Fruit fly (Drosophila melanogaster) whole organism, embryonic: ENCODE data around the gene Hr78.
A peak's percentile ranks its signal among the peaks of the same experiment; 100 is the strongest.

Experiments
- ATbp ChIP-seq: fragments of 200-800 bp; sonication (Bioruptor generic); optimal IDR thresholded peaks from 2 replicates; lab custom pipeline; 2017; ENCODE audit warnings: missing biosample characterization, mild to moderate bottlenecking, missing genetic modification characterization, missing genetic modification reagents
- CG10147 ChIP-seq: fragments of 200-800 bp; sonication (Bioruptor generic); optimal IDR thresholded peaks from 2 replicates; lab custom pipeline; 2019; ENCODE audit warnings: missing biosample characterization, mild to moderate bottlenecking, missing genetic modification characterization, moderate library complexity
- CG10267 ChIP-seq: fragments of 200-800 bp; sonication (Bioruptor generic); optimal IDR thresholded peaks from 2 replicates; lab custom pipeline; 2018; ENCODE audit warnings: missing biosample characterization, mild to moderate bottlenecking, missing genetic modification characterization, moderate library complexity
- CG10366 ChIP-seq: fragments of 200-800 bp; sonication (Bioruptor generic); IDR thresholded peaks from 2 replicates; pipeline ENCODE4 v1.3.6; 2022; ENCODE audit warnings: missing biosample characterization, missing genetic modification characterization
- CG12299 ChIP-seq: fragments of 200-800 bp; sonication (Bioruptor generic); optimal IDR thresholded peaks from 2 replicates; lab custom pipeline; 2018; ENCODE audit warnings: missing biosample characterization, mild to moderate bottlenecking, missing genetic modification characterization
- CG12391 ChIP-seq: fragments of 200-800 bp; sonication (Bioruptor generic); optimal IDR thresholded peaks from 3 replicates; lab custom pipeline; 2018; ENCODE audit warnings: missing biosample characterization, mild to moderate bottlenecking, missing genetic modification characterization, moderate library complexity
- CG12769 ChIP-seq: fragments of 200-800 bp; sonication (Bioruptor generic); optimal IDR thresholded peaks from 2 replicates; lab custom pipeline; 2019; ENCODE audit warnings: missing biosample characterization, mild to moderate bottlenecking, missing genetic modification characterization, moderate library complexity
- CG13894 ChIP-seq: fragments of 200-800 bp; sonication (Bioruptor generic); optimal IDR thresholded peaks from 3 replicates; lab custom pipeline; 2018; ENCODE audit warnings: missing biosample characterization, mild to moderate bottlenecking, missing genetic modification characterization, moderate library complexity
- CG14667 ChIP-seq: fragments of 200-800 bp; sonication (Bioruptor generic); IDR thresholded peaks from 2 replicates; pipeline ENCODE4 v1.3.6; 2022; ENCODE audit warnings: missing biosample characterization, missing genetic modification characterization
- CG15696 ChIP-seq: fragments of 200-800 bp; sonication (Bioruptor generic); optimal IDR thresholded peaks from 2 replicates; lab custom pipeline; 2019; ENCODE audit warnings: missing biosample characterization, mild to moderate bottlenecking, missing genetic modification characterization, moderate library complexity
- CG1602 ChIP-seq: fragments of 200-800 bp; sonication (Bioruptor generic); optimal IDR thresholded peaks from 3 replicates; lab custom pipeline; 2016; ENCODE audit warnings: missing biosample characterization, missing genetic modification characterization
- CG1832 ChIP-seq: fragments of 200-800 bp; sonication (Bioruptor generic); optimal IDR thresholded peaks from 2 replicates; lab custom pipeline; 2017; ENCODE audit warnings: missing biosample characterization, mild to moderate bottlenecking, missing genetic modification characterization, inconsistent platforms
- CG2116 ChIP-seq: fragments of 200-800 bp; sonication (Bioruptor generic); optimal IDR thresholded peaks from 3 replicates; lab custom pipeline; 2018; ENCODE audit warnings: missing biosample characterization, mild to moderate bottlenecking, missing genetic modification characterization
- CG2889 ChIP-seq: fragments of 200-800 bp; sonication (Bioruptor generic); IDR thresholded peaks from 3 replicates; pipeline ENCODE4 v1.3.6; 2022; ENCODE audit warnings: missing biosample characterization, missing genetic modification characterization
- CG32772 ChIP-seq: fragments of 200-800 bp; sonication (Bioruptor generic); IDR thresholded peaks from 2 replicates; pipeline ENCODE4 v1.3.6; 2022; ENCODE audit warnings: missing biosample characterization, missing genetic modification characterization
- CG4404 ChIP-seq: fragments of 200-800 bp; sonication (Bioruptor generic); IDR thresholded peaks from 2 replicates; pipeline ENCODE4 v1.3.6; 2022; ENCODE audit warnings: missing biosample characterization, missing genetic modification characterization
- CG5953 ChIP-seq: fragments of 200-800 bp; sonication (Bioruptor generic); IDR thresholded peaks from 2 replicates; pipeline ENCODE4 v1.3.6; 2022; ENCODE audit warnings: missing biosample characterization, missing genetic modification characterization
- CG6272 ChIP-seq: fragments of 200-800 bp; sonication (Bioruptor generic); IDR thresholded peaks from 2 replicates; pipeline ENCODE4 v1.3.6; 2022; ENCODE audit warnings: missing biosample characterization, missing genetic modification characterization
- CG9727 ChIP-seq: fragments of 200-800 bp; sonication (Bioruptor generic); optimal IDR thresholded peaks from 3 replicates; lab custom pipeline; 2017; ENCODE audit warnings: missing biosample characterization, mild to moderate bottlenecking, missing genetic modification characterization
- Ets65A ChIP-seq: fragments of 200-800 bp; sonication (Bioruptor generic); peaks from one replicate; lab custom pipeline; 2016; ENCODE audit warnings: missing biosample characterization, missing genetic modification characterization
- Gsc ChIP-seq: fragments of 200-800 bp; sonication (Bioruptor generic); IDR thresholded peaks from 2 replicates; pipeline ENCODE4 v1.3.6; 2022; ENCODE audit warnings: missing biosample characterization, missing genetic modification characterization
- HLH3B ChIP-seq: fragments of 200-800 bp; sonication (Bioruptor generic); IDR thresholded peaks from 2 replicates; pipeline ENCODE4 v1.3.6; 2022; ENCODE audit warnings: missing biosample characterization, missing genetic modification characterization
- MTF-1 ChIP-seq: fragments of 200-800 bp; sonication (Bioruptor generic); optimal IDR thresholded peaks from 2 replicates; lab custom pipeline; 2018; ENCODE audit warnings: missing biosample characterization, mild to moderate bottlenecking, missing genetic modification characterization, borderline replicate concordance
- Meics ChIP-seq: fragments of 200-800 bp; sonication (Bioruptor generic); optimal IDR thresholded peaks from 2 replicates; lab custom pipeline; 2017; ENCODE audit warnings: missing biosample characterization, mild to moderate bottlenecking, missing genetic modification characterization
- Nf-YA ChIP-seq: fragments of 200-800 bp; sonication (Bioruptor generic); IDR thresholded peaks from 2 replicates; pipeline ENCODE4 v1.3.6; 2022; ENCODE audit warnings: missing biosample characterization, missing genetic modification characterization
- Scr ChIP-seq: fragments of 200-800 bp; sonication (Bioruptor generic); IDR thresholded peaks from 2 replicates; pipeline ENCODE4 v1.3.6; 2022; ENCODE audit warnings: missing biosample characterization, missing genetic modification characterization; ENCODE audit not compliant: partially characterized antibody
- Sin3A ChIP-seq: fragments of >200 bp; optimal IDR thresholded peaks from 2 replicates; lab custom pipeline; 2018
- Stat92E ChIP-seq, 3 experiments: fragments of >200 bp in 2 of 3; fragments of 200-800 bp in 1 of 3; sonication (Bioruptor generic) in 1 of 3; optimal IDR thresholded peaks; 2 replicates each; lab custom pipeline; 2017 to 2019; ENCODE audit warnings: missing biosample characterization in 3 of 3, missing genetic modification characterization in 3 of 3, mild to moderate bottlenecking in 1 of 3, moderate library complexity in 1 of 3
- Usf ChIP-seq: fragments of 200-800 bp; sonication (Bioruptor generic); optimal IDR thresholded peaks from 2 replicates; lab custom pipeline; 2017; ENCODE audit warnings: missing genotype, missing biosample characterization, missing genetic modification characterization
- ac ChIP-seq: fragments of 200-800 bp; sonication (Bioruptor generic); optimal IDR thresholded peaks from 3 replicates; lab custom pipeline; 2017; ENCODE audit warnings: missing biosample characterization, mild to moderate bottlenecking, missing genetic modification characterization
- ap ChIP-seq: fragments of 200-800 bp; sonication (Bioruptor generic); IDR thresholded peaks from 2 replicates; pipeline ENCODE4 v1.3.6; 2022; ENCODE audit warnings: missing biosample characterization, missing genetic modification characterization
- ato ChIP-seq: fragments of 200-800 bp; sonication (Bioruptor generic); IDR thresholded peaks from 2 replicates; pipeline ENCODE4 v1.3.6; 2022; ENCODE audit warnings: missing biosample characterization, missing genetic modification characterization; ENCODE audit not compliant: partially characterized antibody
- az2 ChIP-seq: fragments of 200-800 bp; sonication (Bioruptor generic); optimal IDR thresholded peaks from 3 replicates; lab custom pipeline; 2016; ENCODE audit warnings: missing biosample characterization, missing genetic modification characterization
- bowl ChIP-seq: fragments of 200-800 bp; sonication (Bioruptor generic); IDR thresholded peaks from 2 replicates; pipeline ENCODE4 v1.3.6; 2022; ENCODE audit warnings: missing biosample characterization, missing genetic modification characterization
- chif ChIP-seq, 2 experiments: fragments of 200-800 bp; sonication (Bioruptor generic); optimal IDR thresholded peaks; 3 replicates each; lab custom pipeline; 2016; ENCODE audit warnings: missing biosample characterization in 2 of 2, missing genetic modification characterization in 2 of 2
- dan ChIP-seq: fragments of 200-800 bp; sonication (Bioruptor generic); IDR thresholded peaks from 2 replicates; pipeline ENCODE4 v1.3.6; 2022; ENCODE audit warnings: missing biosample characterization, missing genetic modification characterization
- disco-r ChIP-seq: fragments of 200-800 bp; sonication (Bioruptor generic); optimal IDR thresholded peaks from 2 replicates; lab custom pipeline; 2016; ENCODE audit warnings: missing biosample characterization, missing genetic modification characterization
- exex ChIP-seq: fragments of 200-800 bp; sonication (Bioruptor generic); optimal IDR thresholded peaks from 4 replicates; lab custom pipeline; 2018; ENCODE audit warnings: missing biosample characterization, mild to moderate bottlenecking, missing genetic modification characterization, moderate library complexity
- fd102C ChIP-seq: fragments of 200-800 bp; sonication (Bioruptor generic); optimal IDR thresholded peaks from 2 replicates; lab custom pipeline; 2018; ENCODE audit warnings: missing biosample characterization, mild to moderate bottlenecking, missing genetic modification characterization, moderate library complexity
- fru ChIP-seq: fragments of >200 bp; optimal IDR thresholded peaks from 2 replicates; lab custom pipeline; 2017
- gsb ChIP-seq: fragments of 200-800 bp; sonication (Bioruptor generic); IDR thresholded peaks from 2 replicates; pipeline ENCODE4 v1.3.6; 2022; ENCODE audit warnings: missing biosample characterization, missing genetic modification characterization
- gsb-n ChIP-seq: fragments of 200-800 bp; sonication (Bioruptor generic); optimal IDR thresholded peaks from 3 replicates; lab custom pipeline; 2018; ENCODE audit warnings: missing biosample characterization, mild to moderate bottlenecking, missing genetic modification characterization
- ham ChIP-seq: fragments of 200-800 bp; sonication (Bioruptor generic); IDR thresholded peaks from 2 replicates; pipeline ENCODE4 v1.3.6; 2022; ENCODE audit warnings: missing biosample characterization, missing genetic modification characterization
- hbn ChIP-seq: fragments of 200-800 bp; sonication (Bioruptor generic); IDR thresholded peaks from 2 replicates; pipeline ENCODE4 v1.3.6; 2022; ENCODE audit warnings: missing biosample characterization, missing genetic modification characterization; ENCODE audit not compliant: partially characterized antibody
- lmd ChIP-seq: fragments of 200-800 bp; sonication (Bioruptor generic); IDR thresholded peaks from 2 replicates; pipeline ENCODE4 v1.3.6; 2022; ENCODE audit warnings: missing biosample characterization, missing genetic modification characterization
- mirr ChIP-seq: fragments of 200-800 bp; sonication (Bioruptor generic); optimal IDR thresholded peaks from 3 replicates; lab custom pipeline; 2018; ENCODE audit warnings: missing biosample characterization, mild to moderate bottlenecking, missing genetic modification characterization
- prd ChIP-seq, 3 experiments: fragments of >200 bp in 2 of 3; fragments of 200-800 bp in 1 of 3; sonication (Bioruptor generic) in 1 of 3; optimal IDR thresholded peaks in 2 of 3; IDR thresholded peaks in 1 of 3; 2 replicates in 2 of 3; 3 replicates in 1 of 3; pipeline versions ENCODE4 v1.3.6 to Lab custom; 2017 to 2022; ENCODE audit warnings: missing biosample characterization in 1 of 3, missing genetic modification characterization in 1 of 3
- sens ChIP-seq: fragments of 200-800 bp; sonication (Bioruptor generic); peaks from one replicate; lab custom pipeline; 2016; ENCODE audit warnings: missing biosample characterization, missing genetic modification characterization
- so ChIP-seq: fragments of 200-800 bp; sonication (Bioruptor generic); IDR thresholded peaks from 3 replicates; pipeline ENCODE4 v1.3.6; 2022; ENCODE audit warnings: missing biosample characterization, missing genetic modification characterization
- sob ChIP-seq: fragments of 200-800 bp; sonication (Bioruptor generic); IDR thresholded peaks from 2 replicates; pipeline ENCODE4 v1.3.6; 2022; ENCODE audit warnings: missing biosample characterization, missing genetic modification characterization
- tll ChIP-seq, 2 experiments: fragments of 200-800 bp in 1 of 2; fragments of >200 bp in 1 of 2; sonication (Bioruptor generic) in 1 of 2; optimal IDR thresholded peaks; 2 replicates each; lab custom pipeline; 2017 to 2019; ENCODE audit warnings: missing biosample characterization in 2 of 2, missing genetic modification characterization in 2 of 2, mild to moderate bottlenecking in 1 of 2, moderate library complexity in 1 of 2
- tup ChIP-seq: fragments of 200-800 bp; sonication (Bioruptor generic); optimal IDR thresholded peaks from 2 replicates; lab custom pipeline; 2016; ENCODE audit warnings: missing biosample characterization, mild to moderate bottlenecking, missing genetic modification characterization, moderate library complexity

The Hr78 gene

DNA sequence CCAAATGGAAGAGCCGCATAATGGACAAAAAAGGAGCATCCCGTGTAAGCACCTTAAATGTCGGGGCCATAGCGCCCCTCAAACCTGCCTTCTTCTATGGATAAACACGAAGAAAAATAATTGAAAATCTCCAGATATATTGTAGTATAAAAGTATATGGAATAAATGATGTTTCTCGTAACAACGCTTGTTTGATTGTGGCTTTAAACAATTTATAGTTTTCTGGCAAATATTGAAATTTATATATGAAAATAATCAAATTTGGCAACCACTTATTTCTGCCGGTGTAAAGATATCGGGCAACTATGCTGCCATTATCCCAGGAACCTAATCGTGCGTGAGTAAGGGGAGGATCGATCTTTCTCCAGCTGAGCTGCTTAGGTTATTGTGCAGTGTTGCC lies 42.1 kb downstream of the Hr78 start (continued):
- no peak for TF ChIP-seq CG6272
- TF ChIP-seq Gsc (GFP tag; lab: Robert Waterston, UW), result no peak
- TF ChIP-seq CG2889 (GFP tag; lab: Robert Waterston, UW), result no peak
- TF ChIP-seq CG10366 (GFP tag; lab: Robert Waterston, UW), result no peak
- no peak for TF ChIP-seq mirr
- no peak for TF ChIP-seq Nf-YA (GFP tag; lab: Robert Waterston, UW)
- no peak for TF ChIP-seq lmd (GFP tag; lab: Robert Waterston, UW)
- no peak for TF ChIP-seq sob (GFP tag; lab: Robert Waterston, UW)
- no peak for TF ChIP-seq bowl (GFP tag; lab: Robert Waterston, UW)
- TF ChIP-seq CG15696 (tag; lab: Kevin White, UChicago), result peak; percentile 19
- no peak for TF ChIP-seq Scr (GFP tag; lab: Robert Waterston, UW)
- TF ChIP-seq chif (GFP tag; optimal IDR thresholded peaks at IDR 0.05; lab: Kevin White, UChicago), result peak in 1 of 2 experiments; percentile 0
- peak; percentile 45 for TF ChIP-seq CG9727
- TF ChIP-seq dan (GFP tag; lab: Robert Waterston, UW), result no peak
- no peak for TF ChIP-seq ATbp (GFP tag; lab: Kevin White, UChicago)
- TF ChIP-seq disco-r (GFP tag; lab: Kevin White, UChicago), result no peak
- no peak for TF ChIP-seq CG12391 (tag; lab: Kevin White, UChicago)
- peak; percentile 20; the same call in 1 of the 2 replicates for TF ChIP-seq CG4404 (GFP tag; lab: Robert Waterston, UW)
- no peak for TF ChIP-seq ato (GFP tag; lab: Robert Waterston, UW)
- TF ChIP-seq CG14667 (GFP tag; lab: Robert Waterston, UW), result no peak
- TF ChIP-seq CG10147 (GFP tag; lab: Kevin White, UChicago), result no peak
- no peak for TF ChIP-seq CG12769 (tag; lab: Kevin White, UChicago)
- TF ChIP-seq tll (GFP tag; optimal IDR thresholded peaks at IDR 0.05; lab: Kevin White, UChicago), result no peak
- TF ChIP-seq CG5953, result no peak
- TF ChIP-seq ap (GFP tag; lab: Robert Waterston, UW), result no peak
- no peak for TF ChIP-seq MTF-1
- TF ChIP-seq tup (GFP tag; lab: Kevin White, UChicago), result no peak
- no peak for TF ChIP-seq CG1602
- TF ChIP-seq fru (lab: Kevin White, UChicago), result no peak
- no peak for TF ChIP-seq exex (tag; lab: Kevin White, UChicago)
- TF ChIP-seq Meics (GFP tag; lab: Kevin White, UChicago), result no peak
- TF ChIP-seq ham, result no peak
- peak; percentile 24 for TF ChIP-seq CG10267 (tag; lab: Kevin White, UChicago)
- TF ChIP-seq CG12299 (tag; lab: Kevin White, UChicago), result no peak
- peak; percentile 24 for TF ChIP-seq ac (GFP tag; lab: Kevin White, UChicago)
- TF ChIP-seq Ets65A (GFP tag; lab: Kevin White, UChicago), result no peak
- no peak for TF ChIP-seq gsb-n (tag; lab: Kevin White, UChicago)
- no peak for TF ChIP-seq HLH3B (GFP tag; lab: Robert Waterston, UW)
- peak; percentile 50 for TF ChIP-seq fd102C (GFP tag; lab: Kevin White, UChicago)
- no peak for TF ChIP-seq az2 (GFP tag; lab: Kevin White, UChicago)
- TF ChIP-seq gsb, result no peak
- no peak for TF ChIP-seq Stat92E (GFP tag; optimal IDR thresholded peaks at IDR 0.05; lab: Kevin White, UChicago)
- TF ChIP-seq CG2116 (GFP tag; lab: Kevin White, UChicago), result no peak
- no peak for TF ChIP-seq Usf
- TF ChIP-seq CG13894 (tag; lab: Kevin White, UChicago), result no peak
- TF ChIP-seq hbn (GFP tag; lab: Robert Waterston, UW), result no peak
- TF ChIP-seq sens (GFP tag; lab: Kevin White, UChicago), result peak; percentile 82
- no peak for TF ChIP-seq CG32772 (GFP tag; lab: Robert Waterston, UW)
- no peak for TF ChIP-seq so (GFP tag; lab: Robert Waterston, UW)
- no peak for TF ChIP-seq Sin3A (lab: Kevin White, UChicago)
- TF ChIP-seq prd (optimal IDR thresholded peaks at IDR 0.05; lab: Kevin White, UChicago), result no peak
- peak; percentile 48; the same call in 1 of the 3 replicates for TF ChIP-seq prd (GFP tag; IDR thresholded peaks at IDR 0.05; lab: Robert Waterston, UW)
- no peak for TF ChIP-seq CG1832 (GFP tag; lab: Kevin White, UChicago)
